Fruit fly (Drosophila melanogaster) whole organism, wandering third instar larva: Measurements from ENCODE around the gene Nup358.

Source experiments
- Abd-B ChIP-seq: fragments of >200 bp; optimal IDR thresholded peaks from 2 replicates; lab custom pipeline; 2017; ENCODE audit warnings: missing biosample characterization, missing genetic modification characterization
- CG32264 ChIP-seq: fragments of 200-800 bp; sonication (Bioruptor generic); optimal IDR thresholded peaks from 2 replicates; lab custom pipeline; 2016; ENCODE audit warnings: missing biosample characterization, missing genetic modification characterization
- CG9705 ChIP-seq: fragments of 200-800 bp; sonication (Bioruptor generic); optimal IDR thresholded peaks from 2 replicates; lab custom pipeline; 2018; ENCODE audit warnings: missing biosample characterization, mild to moderate bottlenecking, missing genetic modification characterization
- Dif ChIP-seq: fragments of 200-275, 200-300 bp; sonication (Bioruptor generic); optimal IDR thresholded peaks from 2 replicates; lab custom pipeline; 2018; ENCODE audit warnings: missing biosample characterization, missing genetic modification characterization; ENCODE audit not compliant: partially characterized antibody
- GATAd ChIP-seq: sonication (Bioruptor generic); optimal IDR thresholded peaks from 2 replicates; lab custom pipeline; 2016; ENCODE audit warnings: missing biosample characterization, missing genetic modification characterization
- HLH106 ChIP-seq: fragments of 200-800 bp; optimal IDR thresholded peaks from 3 replicates; lab custom pipeline; 2019; ENCODE audit warnings: missing biosample characterization, mild to moderate bottlenecking, missing genetic modification characterization, moderate library complexity
- Hnf4 ChIP-seq: fragments of 200-800 bp; sonication (Bioruptor generic); optimal IDR thresholded peaks from 2 replicates; lab custom pipeline; 2016; ENCODE audit warnings: missing biosample characterization, mild to moderate bottlenecking, missing genetic modification characterization
- Hr78 ChIP-seq: fragments of >200 bp; optimal IDR thresholded peaks from 2 replicates; lab custom pipeline; 2017; ENCODE audit warnings: missing biosample characterization, missing genetic modification characterization
- Hr83 ChIP-seq: fragments of 200-300 bp; sonication (Bioruptor generic); optimal IDR thresholded peaks from 2 replicates; lab custom pipeline; 2016; ENCODE audit warnings: missing biosample characterization, mild to moderate bottlenecking, missing genetic modification characterization, moderate library complexity; ENCODE audit not compliant: poor library complexity, severe bottlenecking
- Mio ChIP-seq: sonication (Bioruptor generic); optimal IDR thresholded peaks from 2 replicates; lab custom pipeline; 2016; ENCODE audit warnings: missing biosample characterization, missing genetic modification characterization
- Myc ChIP-seq: fragments of >200 bp; optimal IDR thresholded peaks from 2 replicates; lab custom pipeline; 2017
- N ChIP-seq: fragments of >200 bp; optimal IDR thresholded peaks from 2 replicates; lab custom pipeline; 2018; ENCODE audit warnings: missing biosample characterization, missing external identifiers, missing genetic modification characterization
- OdsH ChIP-seq: fragments of 200-800 bp; sonication (Bioruptor generic); optimal IDR thresholded peaks from 2 replicates; lab custom pipeline; 2016; ENCODE audit warnings: missing biosample characterization, mild to moderate bottlenecking, missing genetic modification characterization
- Rel ChIP-seq, 2 experiments: fragments of 200-800 bp; sonication (Bioruptor generic) in 1 of 2; optimal IDR thresholded peaks; 2 replicates in 1 of 2; 3 replicates in 1 of 2; lab custom pipeline; 2016 to 2019; ENCODE audit warnings: mild to moderate bottlenecking in 2 of 2, missing biosample characterization in 2 of 2, missing genetic modification characterization in 2 of 2, moderate library complexity in 1 of 2
- Sp1 ChIP-seq: fragments of 200-800 bp; sonication (Bioruptor generic); optimal IDR thresholded peaks from 3 replicates; lab custom pipeline; 2019; ENCODE audit warnings: missing biosample characterization, mild to moderate bottlenecking, missing genetic modification characterization, moderate library complexity
- Vsx2 ChIP-seq: fragments of 200-300, 225-300 bp; sonication (Bioruptor generic); optimal IDR thresholded peaks from 2 replicates; lab custom pipeline; 2018; ENCODE audit warnings: missing biosample characterization, missing genetic modification characterization; ENCODE audit not compliant: partially characterized antibody
- br ChIP-seq: fragments of 200-800 bp; sonication (Bioruptor generic); optimal IDR thresholded peaks from 2 replicates; lab custom pipeline; 2016; ENCODE audit warnings: missing biosample characterization, missing genetic modification characterization
- dl ChIP-seq, 2 experiments: fragments of 175-275, 200-275 bp in 1 of 2; fragments of 200-275 bp in 1 of 2; sonication (Bioruptor generic); optimal IDR thresholded peaks; lab custom pipeline; 2018; ENCODE audit warnings: mild to moderate bottlenecking in 2 of 2, missing biosample characterization in 2 of 2, missing genetic modification characterization in 2 of 2, moderate library complexity in 2 of 2; ENCODE audit not compliant: partially characterized antibody in 2 of 2, insufficient read depth in 1 of 2
- dsf ChIP-seq: sonication (Bioruptor generic); optimal IDR thresholded peaks from 2 replicates; lab custom pipeline; 2016; ENCODE audit warnings: missing biosample characterization, missing genetic modification characterization, borderline replicate concordance
- ey ChIP-seq: fragments of 200-800 bp; sonication (Bioruptor generic); optimal IDR thresholded peaks from 2 replicates; lab custom pipeline; 2016; ENCODE audit warnings: missing biosample characterization, missing genetic modification characterization
- foxo ChIP-seq, 2 experiments: fragments of 200-800 bp; sonication (Bioruptor generic); optimal IDR thresholded peaks; 2 replicates in 1 of 2; 3 replicates in 1 of 2; lab custom pipeline; 2016 to 2017; ENCODE audit warnings: missing biosample characterization in 2 of 2, missing genetic modification characterization in 2 of 2
- fru ChIP-seq: fragments of 200-800 bp; sonication (Bioruptor generic); optimal IDR thresholded peaks from 3 replicates; lab custom pipeline; 2016; ENCODE audit warnings: missing biosample characterization, mild to moderate bottlenecking, missing genetic modification characterization
- h ChIP-seq: fragments of 200-800 bp; sonication (Bioruptor generic); optimal IDR thresholded peaks from 3 replicates; lab custom pipeline; 2016; ENCODE audit warnings: missing biosample characterization, mild to moderate bottlenecking, missing genetic modification characterization
- lola ChIP-seq: fragments of >200 bp; optimal IDR thresholded peaks from 2 replicates; lab custom pipeline; 2017; ENCODE audit warnings: missing biosample characterization, missing genetic modification characterization
- pan ChIP-seq: fragments of >200 bp; optimal IDR thresholded peaks from 2 replicates; lab custom pipeline; 2017
- psq ChIP-seq: fragments of 200-800 bp; sonication (Bioruptor generic); optimal IDR thresholded peaks from 3 replicates; lab custom pipeline; 2017; ENCODE audit warnings: missing biosample characterization, mild to moderate bottlenecking, missing genetic modification characterization, moderate library complexity
- rgr ChIP-seq: fragments of 200-800 bp; sonication (Bioruptor generic); optimal IDR thresholded peaks from 3 replicates; lab custom pipeline; 2016; ENCODE audit warnings: missing biosample characterization, mild to moderate bottlenecking, missing genetic modification characterization
- sv ChIP-seq: fragments of 200-800 bp; sonication (Bioruptor generic); optimal IDR thresholded peaks from 3 replicates; lab custom pipeline; 2016; ENCODE audit warnings: missing biosample characterization, missing genetic modification characterization
- usp ChIP-seq: fragments of >200 bp; optimal IDR thresholded peaks from 2 replicates; lab custom pipeline; 2017; ENCODE audit warnings: missing biosample characterization, missing genetic modification characterization
- woc ChIP-seq: sonication (Bioruptor generic); optimal IDR thresholded peaks from 2 replicates; lab custom pipeline; 2016; ENCODE audit warnings: missing biosample characterization, mild to moderate bottlenecking, missing genetic modification characterization

Nup358 gene

dm6 chr3R:25283209-25283670, 34.1 kb downstream of the Nup358 start, which contains the start of gene CG31300:
TSS of gene CG31300 (plus strand) at chr3R:25283620.
- no peak for TF ChIP-seq Sp1 (GFP tag; lab: Kevin White, UChicago)
- TF ChIP-seq Hr78 (GFP tag; lab: Kevin White, UChicago): no peak
- TF ChIP-seq rgr (GFP tag; lab: Kevin White, UChicago): no peak
- no peak for TF ChIP-seq Vsx2 (GFP tag; lab: Kevin White, UChicago)
- no peak for TF ChIP-seq dl (GFP tag; optimal IDR thresholded peaks at IDR 0.05; lab: Kevin White, UChicago; ENCODE audit: insufficient read depth in 1 of 2, partially characterized antibody in 2 of 2)
- TF ChIP-seq Rel (GFP tag; optimal IDR thresholded peaks at IDR 0.05; lab: Kevin White, UChicago): no peak
- TF ChIP-seq Rel (tag; optimal IDR thresholded peaks at IDR 0.05; lab: Kevin White, UChicago): no peak
- no peak for TF ChIP-seq dsf (GFP tag; lab: Kevin White, UChicago)
- TF ChIP-seq h (GFP tag; lab: Kevin White, UChicago): no peak
- no peak for TF ChIP-seq br (GFP tag; lab: Kevin White, UChicago)
- no peak for TF ChIP-seq sv (GFP tag; lab: Kevin White, UChicago)
- no peak for TF ChIP-seq usp (GFP tag; lab: Kevin White, UChicago)
- no peak for TF ChIP-seq foxo (GFP tag; optimal IDR thresholded peaks at IDR 0.05; lab: Kevin White, UChicago)
- no peak for TF ChIP-seq psq (GFP tag; lab: Kevin White, UChicago)

dm6 chr3R:25285173-25285572, 36.0 kb downstream of the Nup358 start, which contains the start of gene CG31104:
TSS of gene CG31104 (plus strand) at chr3R:25285473.
- no peak for TF ChIP-seq dsf (GFP tag; lab: Kevin White, UChicago)
- TF ChIP-seq N (GFP tag; lab: Kevin White, UChicago): no peak
- TF ChIP-seq Rel (GFP tag; optimal IDR thresholded peaks at IDR 0.05; lab: Kevin White, UChicago): no peak
- no peak for TF ChIP-seq Rel (tag; optimal IDR thresholded peaks at IDR 0.05; lab: Kevin White, UChicago)
- TF ChIP-seq rgr (GFP tag; lab: Kevin White, UChicago): no peak
- no peak for TF ChIP-seq HLH106 (tag; lab: Kevin White, UChicago)
- TF ChIP-seq fru (GFP tag; lab: Kevin White, UChicago): no peak
- TF ChIP-seq, all 38 proteins: peak for 0

dm6 chr3R:25287128-25287527, 38.0 kb downstream of the Nup358 start, which contains the start of gene CG13658:
TSS of gene CG13658 (plus strand) at chr3R:25287474.
- TF ChIP-seq Rel (GFP tag; optimal IDR thresholded peaks at IDR 0.05; lab: Kevin White, UChicago): no peak
- TF ChIP-seq Rel (tag; optimal IDR thresholded peaks at IDR 0.05; lab: Kevin White, UChicago): no peak
- no peak for TF ChIP-seq Hr78 (GFP tag; lab: Kevin White, UChicago)
- no peak for TF ChIP-seq Mio (GFP tag; lab: Kevin White, UChicago)
- TF ChIP-seq foxo (GFP tag; optimal IDR thresholded peaks at IDR 0.05; lab: Kevin White, UChicago): no peak
- TF ChIP-seq OdsH (GFP tag; lab: Kevin White, UChicago): no peak
- TF ChIP-seq Abd-B (GFP tag; lab: Kevin White, UChicago): no peak
- no peak for TF ChIP-seq woc (GFP tag; lab: Kevin White, UChicago)
- no peak for TF ChIP-seq usp (GFP tag; lab: Kevin White, UChicago)
- no peak for TF ChIP-seq pan
- no peak for TF ChIP-seq Hnf4 (GFP tag; lab: Kevin White, UChicago)
- TF ChIP-seq CG9705: no peak
- no peak for TF ChIP-seq Vsx2 (GFP tag; lab: Kevin White, UChicago)
- TF ChIP-seq, all 38 proteins: peak for 0

dm6 chr3R:25289589-25289988, 40.4 kb downstream of the Nup358 start, which contains the start of gene CG11893:
TSS of gene CG11893 (plus strand) at chr3R:25289889.
- TF ChIP-seq dl (GFP tag; optimal IDR thresholded peaks at IDR 0.05; lab: Kevin White, UChicago; ENCODE audit: insufficient read depth in 1 of 2, partially characterized antibody in 2 of 2) (no peak), br (GFP tag; lab: Kevin White, UChicago) (no peak), Hnf4 (GFP tag; lab: Kevin White, UChicago) (no peak), GATAd (GFP tag; lab: Kevin White, UChicago) (no peak), N (GFP tag; lab: Kevin White, UChicago) (no peak), lola (GFP tag; lab: Kevin White, UChicago) (no peak), rgr (GFP tag; lab: Kevin White, UChicago) (no peak), Hr83 (GFP tag; lab: Kevin White, UChicago) (no peak), ey (GFP tag; lab: Kevin White, UChicago) (no peak), woc (GFP tag; lab: Kevin White, UChicago) (no peak), Dif (GFP tag; lab: Kevin White, UChicago) (no peak), Myc (lab: Kevin White, UChicago) (no peak), fru (GFP tag; lab: Kevin White, UChicago) (no peak), psq (GFP tag; lab: Kevin White, UChicago) (no peak), pan (no peak), usp (GFP tag; lab: Kevin White, UChicago) (no peak), h (GFP tag; lab: Kevin White, UChicago) (no peak), CG32264 (GFP tag; lab: Kevin White, UChicago) (no peak)
